Worm (Caenorhabditis elegans): ENCODE measurements around the gene ins-5.

Gene ins-5

ce11 chrII:5969303-5969702, 28.1 kb upstream of the ins-5 start, which contains the start of gene B0034.4:
TSS of gene B0034.4 (minus strand) at chrII:5969531.
- no peak for TF ChIP-seq sem-4 (tag; optimal IDR thresholded peaks at IDR 0.05)
- peak; percentile 4 for TF ChIP-seq nhr-25 (tag; optimal IDR thresholded peaks at IDR 0.05)

ce11 chrII:5974878-5975277, 22.5 kb upstream of the ins-5 start, which contains the start of gene B0034.5:
TSS of gene B0034.5 (minus strand) at chrII:5974978.
- TF ChIP-seq unc-55 (GFP tag; optimal IDR thresholded peaks at IDR 0.05) = no peak
- TF ChIP-seq ama-1 (optimal IDR thresholded peaks at IDR 0.05) = no peak
- no peak for TF ChIP-seq lin-11 (tag; optimal IDR thresholded peaks at IDR 0.05)
- no peak for TF ChIP-seq nhr-10 (tag; optimal IDR thresholded peaks at IDR 0.05)
- no peak for TF ChIP-seq dmd-4 (tag; optimal IDR thresholded peaks at IDR 0.05)
- TF ChIP-seq nhr-129 (tag; optimal IDR thresholded peaks at IDR 0.05) = no peak
- TF ChIP-seq nhr-12 (tag; optimal IDR thresholded peaks at IDR 0.05) = no peak
- no peak for TF ChIP-seq ztf-4 (tag; optimal IDR thresholded peaks at IDR 0.05)
- no peak for TF ChIP-seq nhr-237 (tag; optimal IDR thresholded peaks at IDR 0.05)
- no peak for TF ChIP-seq peb-1 (tag; optimal IDR thresholded peaks at IDR 0.05)
- TF ChIP-seq F13H6.1 (tag; optimal IDR thresholded peaks at IDR 0.05) = no peak
- TF ChIP-seq nhr-11 (tag; optimal IDR thresholded peaks at IDR 0.05) = no peak
- TF ChIP-seq blmp-1 (tag; optimal IDR thresholded peaks at IDR 0.05; ENCODE audit: insufficient read depth) = no peak
- TF ChIP-seq lin-39 (tag; optimal IDR thresholded peaks at IDR 0.05) = no peak
- TF ChIP-seq ceh-82 (tag; optimal IDR thresholded peaks at IDR 0.05) = no peak
- no peak for TF ChIP-seq gmeb-1 (tag; optimal IDR thresholded peaks at IDR 0.05)
- TF ChIP-seq sem-4 (tag; optimal IDR thresholded peaks at IDR 0.05) = no peak
- no peak for TF ChIP-seq aly-2 (tag; optimal IDR thresholded peaks at IDR 0.05)
- TF ChIP-seq unc-39 (tag; optimal IDR thresholded peaks at IDR 0.05) = no peak
- no peak for TF ChIP-seq lin-13 (GFP tag; optimal IDR thresholded peaks at IDR 0.05)

- TF ChIP-seq lin-13 (GFP tag; optimal IDR thresholded peaks at IDR 0.05) = no peak
- TF ChIP-seq nhr-23 (tag; optimal IDR thresholded peaks at IDR 0.05) = no peak
- no peak for TF ChIP-seq nhr-21 (tag; optimal IDR thresholded peaks at IDR 0.05)
- no peak for TF ChIP-seq sma-3 (GFP tag; optimal IDR thresholded peaks at IDR 0.05)
- TF ChIP-seq unc-39 (tag; optimal IDR thresholded peaks at IDR 0.05) = no peak
- TF ChIP-seq ZK546.5 (tag; optimal IDR thresholded peaks at IDR 0.05) = no peak
- TF ChIP-seq mbf-1 (tag; optimal IDR thresholded peaks at IDR 0.05) = no peak
- TF ChIP-seq blmp-1 (tag; optimal IDR thresholded peaks at IDR 0.05; ENCODE audit: insufficient read depth) = no peak
- TF ChIP-seq Y55F3AM.14 (GFP tag; optimal IDR thresholded peaks at IDR 0.05) = no peak
- no peak for TF ChIP-seq sma-9 (GFP tag; optimal IDR thresholded peaks at IDR 0.05)
- no peak for TF ChIP-seq sma-9 (tag; optimal IDR thresholded peaks at IDR 0.05)
- TF ChIP-seq ztf-4 (tag; optimal IDR thresholded peaks at IDR 0.05) = no peak
- TF ChIP-seq lin-11 (tag; optimal IDR thresholded peaks at IDR 0.05) = no peak
- no peak for TF ChIP-seq lsy-2 (tag; optimal IDR thresholded peaks at IDR 0.05)
- no peak for TF ChIP-seq nhr-12 (tag; optimal IDR thresholded peaks at IDR 0.05)
- TF ChIP-seq aly-2 (tag; optimal IDR thresholded peaks at IDR 0.05) = no peak
- no peak for TF ChIP-seq alr-1 (tag; optimal IDR thresholded peaks at IDR 0.05)
- TF ChIP-seq nhr-129 (tag; optimal IDR thresholded peaks at IDR 0.05) = no peak
- no peak for TF ChIP-seq ztf-1 (GFP tag; conservative IDR thresholded peaks at IDR 0.05)
- TF ChIP-seq R02D3.7 (tag; optimal IDR thresholded peaks at IDR 0.05) = no peak
- no peak for TF ChIP-seq nhr-6 (tag; optimal IDR thresholded peaks at IDR 0.05)
These were observed 9.1 kb upstream of the ins-5 start, which contains the start of gene ins-2 for ce11 chrII:5988224-5988623. TSS of gene ins-2 (plus strand) at chrII:5988524.

- TF ChIP-seq lin-11 (tag; optimal IDR thresholded peaks at IDR 0.05) (no peak), nhr-21 (tag; optimal IDR thresholded peaks at IDR 0.05) (no peak), ztf-11 (tag; optimal IDR thresholded peaks at IDR 0.05) (no peak), aly-2 (tag; optimal IDR thresholded peaks at IDR 0.05) (no peak), Y55F3AM.14 (GFP tag; optimal IDR thresholded peaks at IDR 0.05) (no peak), dmd-4 (tag; optimal IDR thresholded peaks at IDR 0.05) (no peak), elt-1 (tag; optimal IDR thresholded peaks at IDR 0.05) (no peak), alr-1 (tag; optimal IDR thresholded peaks at IDR 0.05) (no peak), nhr-23 (tag; optimal IDR thresholded peaks at IDR 0.05) (no peak), skn-1 (tag; optimal IDR thresholded peaks at IDR 0.05) (no peak)
These were observed 6.7 kb upstream of the ins-5 start, which contains the start of gene ins-3 for ce11 chrII:5990668-5991067. TSS of gene ins-3 (minus strand) at chrII:5990768.

All from whole organism, L2 larva.